Fruit fly (Drosophila melanogaster) whole organism, prepupa: ENCODE data around the gene CG33234.
A peak's percentile ranks its signal among the peaks of the same experiment; 100 is the strongest.

Source experiments
- Blimp-1 ChIP-seq: fragments of 200-800 bp; sonication (Bioruptor generic); optimal IDR thresholded peaks from 3 replicates; lab custom pipeline; 2017; ENCODE audit warnings: missing biosample characterization, missing genetic modification characterization, mild to moderate bottlenecking, moderate library complexity, missing genetic modification reagents
- CG10669 ChIP-seq: fragments of 200-800 bp; sonication (Bioruptor generic); optimal IDR thresholded peaks from 3 replicates; lab custom pipeline; 2018; ENCODE audit warnings: missing biosample characterization, mild to moderate bottlenecking, missing genetic modification characterization, moderate library complexity
- CG11762 ChIP-seq: fragments of 200-800 bp; sonication (Bioruptor generic); optimal IDR thresholded peaks from 3 replicates; lab custom pipeline; 2016; ENCODE audit warnings: missing biosample characterization, missing genetic modification characterization; ENCODE audit not compliant: insufficient read depth
- CG11902 ChIP-seq: fragments of 200-800 bp; sonication (Bioruptor generic); optimal IDR thresholded peaks from 3 replicates; lab custom pipeline; 2016; ENCODE audit warnings: missing biosample characterization, missing genetic modification characterization
- CG15336 ChIP-seq: fragments of 200-800 bp; sonication (Bioruptor generic); IDR thresholded peaks from 2 replicates; pipeline ENCODE4 v1.3.6; 2022; ENCODE audit warnings: missing biosample characterization, missing genetic modification characterization
- CG1621 ChIP-seq: fragments of 200-800 bp; sonication (Bioruptor generic); optimal IDR thresholded peaks from 3 replicates; lab custom pipeline; 2018; ENCODE audit warnings: missing biosample characterization, mild to moderate bottlenecking, missing genetic modification characterization
- CG16779 ChIP-seq: fragments of 200-800 bp; sonication (Bioruptor generic); optimal IDR thresholded peaks from 3 replicates; lab custom pipeline; 2017; ENCODE audit warnings: missing biosample characterization, mild to moderate bottlenecking, missing genetic modification characterization
- CG3032 ChIP-seq: fragments of 200-800 bp; optimal IDR thresholded peaks from 2 replicates; lab custom pipeline; 2019; ENCODE audit warnings: missing biosample characterization, mild to moderate bottlenecking, missing genetic modification characterization, moderate library complexity
- CG31627 ChIP-seq: fragments of 200-800 bp; sonication (Bioruptor generic); optimal IDR thresholded peaks from 3 replicates; lab custom pipeline; 2016; ENCODE audit warnings: missing biosample characterization, missing genetic modification characterization
- CG32006 ChIP-seq: fragments of 200-800 bp; sonication (Bioruptor generic); optimal IDR thresholded peaks from 3 replicates; lab custom pipeline; 2017; ENCODE audit warnings: missing biosample characterization, mild to moderate bottlenecking, missing genetic modification characterization
- CG34406 ChIP-seq: fragments of 200-800 bp; sonication (Bioruptor generic); optimal IDR thresholded peaks from 3 replicates; lab custom pipeline; 2016; ENCODE audit warnings: missing biosample characterization, missing genetic modification characterization
- CG3919 ChIP-seq: fragments of 200-800 bp; sonication (Bioruptor generic); optimal IDR thresholded peaks from 3 replicates; lab custom pipeline; 2016; ENCODE audit warnings: missing biosample characterization, missing genetic modification characterization
- CG4318 ChIP-seq: fragments of 200-800 bp; sonication (Bioruptor generic); optimal IDR thresholded peaks from 3 replicates; lab custom pipeline; 2017; ENCODE audit warnings: missing biosample characterization, mild to moderate bottlenecking, missing genetic modification characterization
- CG6163 ChIP-seq: fragments of 200-800 bp; sonication (Bioruptor generic); IDR thresholded peaks from 3 replicates; pipeline ENCODE4 v1.3.6; 2022; ENCODE audit warnings: missing biosample characterization, missing genetic modification characterization
- CG6276 ChIP-seq: fragments of 200-800 bp; sonication (Bioruptor generic); optimal IDR thresholded peaks from 2 replicates; lab custom pipeline; 2017; ENCODE audit warnings: missing biosample characterization, mild to moderate bottlenecking, missing genetic modification characterization
- CG6808 ChIP-seq: fragments of 200-800 bp; sonication (Bioruptor generic); optimal IDR thresholded peaks from 3 replicates; lab custom pipeline; 2017; ENCODE audit warnings: missing biosample characterization, missing genetic modification characterization, mild to moderate bottlenecking, moderate library complexity, missing genetic modification reagents
- CG7368 ChIP-seq: fragments of 200-800 bp; sonication (Bioruptor generic); optimal IDR thresholded peaks from 3 replicates; lab custom pipeline; 2016; ENCODE audit warnings: missing biosample characterization, missing genetic modification characterization
- CG8119 ChIP-seq: fragments of 200-800 bp; sonication (Bioruptor generic); IDR thresholded peaks from 3 replicates; pipeline ENCODE4 v1.3.6; 2022; ENCODE audit warnings: missing biosample characterization, missing genetic modification characterization
- CG8632 ChIP-seq: fragments of 200-800 bp; sonication (Bioruptor generic); optimal IDR thresholded peaks from 3 replicates; lab custom pipeline; 2016; ENCODE audit warnings: missing biosample characterization, missing genetic modification characterization
- Eip75B ChIP-seq: fragments of 200-800 bp; sonication (Bioruptor generic); optimal IDR thresholded peaks from 3 replicates; lab custom pipeline; 2016; ENCODE audit warnings: missing biosample characterization, missing genetic modification characterization
- Eip78C ChIP-seq: fragments of 200-800 bp; sonication (Bioruptor generic); peaks from one replicate; lab custom pipeline; 2016; ENCODE audit warnings: missing biosample characterization, missing genetic modification characterization
- Ets21C ChIP-seq: fragments of 200-800 bp; sonication (Bioruptor generic); optimal IDR thresholded peaks from 3 replicates; lab custom pipeline; 2016; ENCODE audit warnings: missing biosample characterization, missing genetic modification characterization
- Ets96B ChIP-seq: fragments of 200-800 bp; optimal IDR thresholded peaks from 2 replicates; lab custom pipeline; 2019; ENCODE audit warnings: missing biosample characterization, mild to moderate bottlenecking, missing genetic modification characterization, moderate library complexity
- Gug ChIP-seq: fragments of 200-800 bp; sonication (Bioruptor generic); IDR thresholded peaks from 2 replicates; pipeline ENCODE4 v1.3.6; 2022; ENCODE audit warnings: missing biosample characterization, missing genetic modification characterization
- Hr38 ChIP-seq: sonication (Bioruptor generic); optimal IDR thresholded peaks from 2 replicates; lab custom pipeline; 2016; ENCODE audit warnings: missing biosample characterization, missing genetic modification characterization
- Hr39 ChIP-seq: fragments of 200-800 bp; sonication (Bioruptor generic); optimal IDR thresholded peaks from 2 replicates; lab custom pipeline; 2016; ENCODE audit warnings: missing biosample characterization, missing genetic modification characterization
- Hr4 ChIP-seq: fragments of 200-800 bp; sonication (Bioruptor generic); optimal IDR thresholded peaks from 3 replicates; lab custom pipeline; 2016; ENCODE audit warnings: missing biosample characterization, missing genetic modification characterization
- Lpt ChIP-seq: fragments of 200-800 bp; sonication (Bioruptor generic); optimal IDR thresholded peaks from 3 replicates; lab custom pipeline; 2016; ENCODE audit warnings: missing biosample characterization, missing genetic modification characterization
- OdsH ChIP-seq: fragments of 200-800 bp; sonication (Bioruptor generic); optimal IDR thresholded peaks from 3 replicates; lab custom pipeline; 2016; ENCODE audit warnings: missing biosample characterization, missing genetic modification characterization
- Smox ChIP-seq: fragments of 200-800 bp; sonication (Bioruptor generic); optimal IDR thresholded peaks from 3 replicates; lab custom pipeline; 2016; ENCODE audit warnings: missing biosample characterization, missing genetic modification characterization
- Sox102F ChIP-seq: fragments of 200-800 bp; sonication (Bioruptor generic); optimal IDR thresholded peaks from 2 replicates; lab custom pipeline; 2016; ENCODE audit warnings: missing biosample characterization, mild to moderate bottlenecking, missing genetic modification characterization
- Sox14 ChIP-seq: fragments of 200-800 bp; sonication (Bioruptor generic); optimal IDR thresholded peaks from 3 replicates; lab custom pipeline; 2016; ENCODE audit warnings: missing biosample characterization, missing genetic modification characterization
- achi ChIP-seq: fragments of 200-800 bp; sonication (Bioruptor generic); optimal IDR thresholded peaks from 3 replicates; lab custom pipeline; 2016; ENCODE audit warnings: missing biosample characterization, missing genetic modification characterization
- acj6 ChIP-seq: fragments of 200-800 bp; sonication (Bioruptor generic); optimal IDR thresholded peaks from 3 replicates; lab custom pipeline; 2016; ENCODE audit warnings: missing biosample characterization, missing genetic modification characterization
- cyc ChIP-seq: fragments of 200-800 bp; sonication (Bioruptor generic); optimal IDR thresholded peaks from 3 replicates; lab custom pipeline; 2016; ENCODE audit warnings: missing biosample characterization, missing genetic modification characterization
- dac ChIP-seq: fragments of 200-800 bp; sonication (Bioruptor generic); optimal IDR thresholded peaks from 2 replicates; lab custom pipeline; 2017; ENCODE audit warnings: missing biosample characterization, mild to moderate bottlenecking, missing genetic modification characterization
- dsx ChIP-seq: fragments of 200-800 bp; optimal IDR thresholded peaks from 3 replicates; lab custom pipeline; 2019; ENCODE audit warnings: missing biosample characterization, mild to moderate bottlenecking, missing genetic modification characterization, moderate library complexity; ENCODE audit not compliant: poor library complexity, severe bottlenecking
- eg ChIP-seq: fragments of 200-800 bp; sonication (Bioruptor generic); IDR thresholded peaks from 3 replicates; pipeline ENCODE4 v1.3.6; 2022; ENCODE audit warnings: missing biosample characterization, missing genetic modification characterization
- esn ChIP-seq: fragments of 200-800 bp; sonication (Bioruptor generic); optimal IDR thresholded peaks from 2 replicates; lab custom pipeline; 2016; ENCODE audit warnings: missing biosample characterization, mild to moderate bottlenecking, missing genetic modification characterization, moderate library complexity
- fd59A ChIP-seq: fragments of 200-800 bp; sonication (Bioruptor generic); optimal IDR thresholded peaks from 2 replicates; lab custom pipeline; 2017; ENCODE audit warnings: missing biosample characterization, mild to moderate bottlenecking, missing genetic modification characterization, missing genetic modification reagents
- fkh ChIP-seq: fragments of 200-800 bp; sonication (Bioruptor generic); optimal IDR thresholded peaks from 3 replicates; lab custom pipeline; 2017; ENCODE audit warnings: missing biosample characterization, mild to moderate bottlenecking, missing genetic modification characterization, moderate library complexity
- pdm3 ChIP-seq: fragments of 200-800 bp; sonication (Bioruptor generic); optimal IDR thresholded peaks from 3 replicates; lab custom pipeline; 2016; ENCODE audit warnings: missing biosample characterization, missing genetic modification characterization
- salr ChIP-seq, 2 experiments: fragments of 200-800 bp; sonication (Bioruptor generic); optimal IDR thresholded peaks; 3 replicates each; lab custom pipeline; 2016 to 2018; ENCODE audit warnings: missing biosample characterization in 2 of 2, missing genetic modification characterization in 2 of 2, mild to moderate bottlenecking in 1 of 2
- svp ChIP-seq: fragments of 200-800 bp; sonication (Bioruptor generic); peaks from one replicate; lab custom pipeline; 2016; ENCODE audit warnings: missing biosample characterization, missing genetic modification characterization
- topi ChIP-seq: fragments of 200-800 bp; sonication (Bioruptor generic); optimal IDR thresholded peaks from 3 replicates; lab custom pipeline; 2016; ENCODE audit warnings: missing biosample characterization, missing genetic modification characterization

CG33234 gene

DNA sequence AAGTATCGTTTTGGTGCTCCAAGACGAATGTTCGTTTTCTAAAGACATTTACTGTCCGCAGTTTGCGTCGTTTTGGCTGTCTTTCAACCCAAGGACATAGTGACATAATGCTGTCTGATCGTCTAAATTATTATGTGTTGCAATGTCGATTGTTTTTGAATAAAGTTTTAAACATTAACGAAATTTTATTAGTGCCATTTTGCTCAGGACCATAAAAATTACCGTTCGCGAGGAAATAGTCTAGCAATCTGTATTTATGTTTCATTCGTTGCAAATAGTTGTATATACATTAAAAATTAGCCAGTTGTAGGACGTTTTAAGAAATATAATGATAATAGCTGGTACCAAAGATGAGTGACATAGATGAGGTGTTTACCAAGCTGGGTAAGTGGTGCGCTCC lies at the start of gene CG33234:
TSS of gene CG33234 (plus strand) at position 301 of the 400 bp plus-strand sequence.
- no peak for TF ChIP-seq CG34406 (GFP tag; lab: Kevin White, UChicago)
- no peak for TF ChIP-seq CG6163 (GFP tag; lab: Robert Waterston, UW)
- no peak for TF ChIP-seq dac (GFP tag; lab: Kevin White, UChicago)
- TF ChIP-seq CG11762 (GFP tag; lab: Kevin White, UChicago), result no peak
- TF ChIP-seq salr (GFP tag; optimal IDR thresholded peaks at IDR 0.05; lab: Kevin White, UChicago), result no peak
- no peak for TF ChIP-seq Smox (GFP tag; lab: Kevin White, UChicago)
- no peak for TF ChIP-seq Sox14 (GFP tag; lab: Kevin White, UChicago)
- TF ChIP-seq Sox102F (GFP tag; lab: Kevin White, UChicago), result no peak
- no peak for TF ChIP-seq CG10669 (GFP tag; lab: Kevin White, UChicago)
- no peak for TF ChIP-seq CG1621
- TF ChIP-seq OdsH, result no peak
- no peak for TF ChIP-seq dsx (GFP tag; lab: Kevin White, UChicago)
- no peak for TF ChIP-seq CG15336 (GFP tag; lab: Robert Waterston, UW)
- no peak for TF ChIP-seq Hr38
- no peak for TF ChIP-seq cyc
- no peak for TF ChIP-seq Hr39
- TF ChIP-seq, all 60 proteins: peak for 0

DNA sequence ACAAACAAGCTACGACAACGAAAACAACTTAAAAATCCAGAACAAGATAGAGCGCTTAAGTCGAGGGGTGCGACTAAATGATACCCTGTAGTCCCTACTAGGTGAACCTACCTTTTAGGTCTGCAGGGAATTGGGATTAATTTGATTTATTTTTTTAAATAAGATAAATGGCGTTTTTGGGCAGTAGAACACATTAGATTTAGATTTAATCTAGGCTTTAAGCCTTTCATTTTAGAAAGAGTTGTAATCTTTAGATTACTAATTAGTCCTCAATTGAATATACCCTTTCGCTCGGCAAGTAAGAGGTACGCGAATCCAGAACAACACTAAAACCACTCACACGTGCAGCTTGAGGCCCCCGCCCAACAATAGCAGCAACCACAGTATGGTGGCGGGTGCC lies 47.2 kb upstream of the CG33234 start:
- TF ChIP-seq Eip78C (GFP tag; lab: Kevin White, UChicago) (peak; percentile 67), CG31627 (GFP tag; lab: Kevin White, UChicago) (peak; percentile 5), svp (peak; percentile 59), esn (peak; percentile 14), CG6808 (GFP tag; lab: Kevin White, UChicago) (peak; percentile 14), eg (GFP tag; lab: Robert Waterston, UW) (no peak), Hr4 (GFP tag; lab: Kevin White, UChicago) (peak; percentile 4), dsx (GFP tag; lab: Kevin White, UChicago) (no peak), CG15336 (GFP tag; lab: Robert Waterston, UW) (peak; percentile 16; the same call in 1 of the 2 replicates), OdsH (peak; percentile 1), Ets96B (tag; lab: Kevin White, UChicago) (peak; percentile 36), CG10669 (GFP tag; lab: Kevin White, UChicago) (peak; percentile 14), CG11902 (no peak), CG3032 (peak; percentile 27), CG6276 (GFP tag; lab: Kevin White, UChicago) (peak; percentile 21), CG4318 (peak; percentile 13), topi (GFP tag; lab: Kevin White, UChicago) (peak; percentile 4), CG32006 (GFP tag; lab: Kevin White, UChicago) (peak; percentile 38), cyc (no peak), pdm3 (GFP tag; lab: Kevin White, UChicago) (peak; percentile 33)
- TF ChIP-seq, all 60 proteins: peak for 16

DNA sequence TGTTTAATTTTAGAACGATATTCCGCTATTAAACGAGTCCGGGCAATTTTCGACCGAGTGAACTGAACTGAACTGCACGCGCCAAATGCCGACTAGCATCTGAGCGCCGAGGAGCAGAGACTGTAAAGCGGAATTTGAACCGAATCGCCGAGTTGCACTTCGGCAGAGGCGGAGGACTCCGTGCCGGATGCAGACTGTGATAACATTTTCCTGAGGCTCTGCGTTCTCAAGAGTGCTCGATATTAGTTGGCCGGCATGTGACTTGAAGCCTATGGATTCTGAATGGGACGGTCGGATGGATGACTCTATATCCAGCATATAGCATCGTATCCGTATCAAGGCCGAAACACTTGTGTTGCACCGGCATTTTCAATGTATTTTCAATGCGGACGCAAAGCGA lies 31.5 kb upstream of the CG33234 start, which contains the start of gene Pxn:
TSS of gene Pxn (minus strand) at position 101 of the 400 bp plus-strand sequence.
- TF ChIP-seq achi (GFP tag; lab: Kevin White, UChicago), result no peak
- no peak for TF ChIP-seq pdm3 (GFP tag; lab: Kevin White, UChicago)
- no peak for TF ChIP-seq CG3919
- peak; percentile 5 for TF ChIP-seq Eip78C (GFP tag; lab: Kevin White, UChicago)

DNA sequence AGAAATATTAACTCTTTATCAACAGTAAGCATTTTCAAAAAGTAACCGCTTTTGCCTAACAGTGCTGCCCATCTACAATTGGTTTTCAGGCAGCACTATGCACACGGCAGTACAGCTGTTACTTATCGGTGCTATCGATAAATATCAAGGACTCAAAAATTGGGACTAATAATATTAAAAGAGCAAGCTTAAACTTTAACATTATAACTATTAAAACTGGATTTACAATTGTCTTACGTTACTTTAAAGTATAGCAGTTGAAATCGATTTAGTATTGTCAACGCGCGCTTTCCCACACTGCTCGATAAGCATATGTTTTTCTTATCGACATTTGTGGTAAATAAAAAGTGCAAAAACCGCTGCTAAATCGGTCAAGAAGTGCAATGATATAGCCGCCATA lies 30.0 kb upstream of the CG33234 start, which contains the start of the genes CG42245 and MEP-1:
TSS of gene CG42245 (plus strand) at position 310 of the 400 bp plus-strand sequence.
TSS of gene MEP-1 (plus strand) at position 310 of the 400 bp plus-strand sequence.
- TF ChIP-seq fd59A (no peak), CG32006 (GFP tag; lab: Kevin White, UChicago) (peak; percentile 14), CG8632 (GFP tag; lab: Kevin White, UChicago) (peak; percentile 26), CG11902 (no peak), svp (peak; percentile 80), dac (GFP tag; lab: Kevin White, UChicago) (no peak), acj6 (GFP tag; lab: Kevin White, UChicago) (peak; percentile 52), CG3032 (no peak), pdm3 (GFP tag; lab: Kevin White, UChicago) (peak; percentile 62), CG8119 (GFP tag; lab: Robert Waterston, UW) (no peak), CG10669 (GFP tag; lab: Kevin White, UChicago) (peak; percentile 19), Sox102F (GFP tag; lab: Kevin White, UChicago) (peak; percentile 66), Ets21C (GFP tag; lab: Kevin White, UChicago) (peak; percentile 20), fkh (GFP tag; lab: Kevin White, UChicago) (peak; percentile 43), CG16779 (tag; lab: Kevin White, UChicago) (no peak), Blimp-1 (no peak), Eip75B (GFP tag; lab: Kevin White, UChicago) (peak; percentile 61), CG11762 (GFP tag; lab: Kevin White, UChicago) (no peak), CG34406 (GFP tag; lab: Kevin White, UChicago) (peak; percentile 37), CG7368 (GFP tag; lab: Kevin White, UChicago) (peak; percentile 34), OdsH (peak; percentile 61), Lpt (GFP tag; lab: Kevin White, UChicago) (no peak), Eip78C (GFP tag; lab: Kevin White, UChicago) (peak; percentile 69), Gug (GFP tag; lab: Robert Waterston, UW) (no peak)
